Worm (Caenorhabditis elegans): Measurements from ENCODE around the gene lmd-3.

Gene lmd-3

DNA sequence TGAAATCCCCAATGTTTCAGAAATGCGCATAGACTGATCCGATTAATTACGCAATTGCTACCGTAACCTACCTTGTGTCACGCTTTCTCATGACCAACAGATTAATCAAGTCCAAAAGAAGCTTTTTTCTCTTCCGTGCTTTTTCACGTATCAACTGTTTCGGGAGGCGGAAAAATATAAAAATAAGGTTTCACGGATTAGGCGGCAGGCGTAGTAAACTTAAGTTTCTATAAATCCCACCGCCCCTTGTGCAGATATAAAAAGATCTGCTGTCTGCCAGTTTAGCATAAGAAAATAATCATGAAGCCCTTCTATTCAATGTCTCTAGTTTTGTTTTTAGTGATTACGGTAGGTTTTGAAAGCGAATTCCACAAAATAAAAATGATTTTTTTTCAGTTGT is 57.5 kb downstream of the lmd-3 start, which contains the start of gene gcy-7:
TSS of gene gcy-7 (plus strand) at position 301 of the 400 bp plus-strand sequence.
- TF ChIP-seq hlh-6 (tag; optimal IDR thresholded peaks at IDR 0.05) (no peak), hlh-30 (tag; optimal IDR thresholded peaks at IDR 0.05; ENCODE audit: insufficient read depth) (no peak), C38D4.7 (GFP tag; optimal IDR thresholded peaks at IDR 0.05) (no peak), nfya-1 (tag; optimal IDR thresholded peaks at IDR 0.05) (no peak), unc-55 (GFP tag; optimal IDR thresholded peaks at IDR 0.05) (no peak), ceh-22 (tag; optimal IDR thresholded peaks at IDR 0.05) (no peak), ceh-2 (tag; optimal IDR thresholded peaks at IDR 0.05) (no peak), ceh-18 (tag; optimal IDR thresholded peaks at IDR 0.05) (no peak), ahr-1 (tag; optimal IDR thresholded peaks at IDR 0.05) (no peak), C08G9.2 (tag; optimal IDR thresholded peaks at IDR 0.05) (no peak), madf-2 (tag; optimal IDR thresholded peaks at IDR 0.05) (no peak), che-1 (tag; optimal IDR thresholded peaks at IDR 0.05) (no peak), dve-1 (tag; optimal IDR thresholded peaks at IDR 0.05) (no peak), odd-2 (tag; optimal IDR thresholded peaks at IDR 0.05) (no peak), syd-9 (tag; optimal IDR thresholded peaks at IDR 0.05) (no peak), ttx-3 (tag; optimal IDR thresholded peaks at IDR 0.05) (no peak)

DNA sequence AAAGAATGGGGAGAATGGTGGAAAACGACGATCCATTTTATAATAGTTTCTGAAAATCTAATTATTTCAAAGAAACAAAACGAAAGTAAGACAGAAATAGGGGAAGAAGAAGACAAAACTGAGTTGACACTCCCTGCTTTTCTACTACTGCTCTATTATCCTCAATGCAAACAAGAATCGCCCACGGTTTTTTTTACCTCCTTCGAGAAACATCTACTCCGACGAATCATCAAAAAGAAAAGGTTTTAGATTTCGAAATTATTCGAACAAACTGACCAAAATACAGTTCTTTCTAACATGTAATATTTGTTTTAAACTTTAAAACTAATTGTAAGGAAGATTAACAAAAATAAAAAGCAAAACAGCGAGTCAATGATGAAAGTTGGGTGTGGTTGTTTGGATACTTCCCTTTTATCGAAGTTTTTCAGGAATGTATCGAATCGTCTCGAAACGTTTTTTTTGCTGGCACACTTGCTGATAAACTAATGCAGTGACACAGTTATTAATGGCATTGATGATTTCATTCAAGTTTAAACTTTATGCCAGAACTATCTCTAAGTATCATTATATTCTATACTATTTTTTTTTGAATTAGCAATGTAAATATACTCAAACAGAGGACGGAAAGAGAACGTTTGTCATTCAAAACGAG is 58.6 kb downstream of the lmd-3 start, which contains the start of gene hsp-17:
TSS of gene hsp-17 (minus strand) at position 51 of the 652 bp plus-strand sequence.
- TF ChIP-seq fkh-6 (tag; optimal IDR thresholded peaks at IDR 0.05) (no peak), elt-2 (tag; optimal IDR thresholded peaks at IDR 0.05) (no peak), che-1 (tag; optimal IDR thresholded peaks at IDR 0.05) (no peak)

DNA sequence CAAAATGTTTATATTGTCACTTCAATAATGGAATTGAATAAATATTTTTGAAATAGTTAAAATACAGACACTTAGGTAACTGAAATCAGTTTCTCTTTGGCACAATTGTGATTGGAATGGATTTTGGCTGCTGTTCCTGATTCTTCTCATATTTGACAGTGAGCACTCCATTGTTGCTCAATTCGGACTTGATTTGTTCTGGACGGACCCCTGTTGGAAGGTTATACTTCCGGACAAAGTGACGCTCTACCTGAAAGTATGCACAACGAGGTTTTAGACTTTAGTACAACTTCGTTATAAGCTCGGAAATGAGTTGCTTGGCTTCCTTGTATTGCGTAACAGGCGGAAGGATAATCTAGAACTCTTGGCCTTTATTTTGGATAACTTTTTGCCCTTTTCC is 59.8 kb downstream of the lmd-3 start:
- TF ChIP-seq T23F11.4 (GFP tag; optimal IDR thresholded peaks at IDR 0.05) (no peak), hlh-8 (tag; optimal IDR thresholded peaks at IDR 0.05) (no peak), hlh-6 (tag; optimal IDR thresholded peaks at IDR 0.05) (no peak), pha-4 (tag; optimal IDR thresholded peaks at IDR 0.05) (no peak), ttx-3 (tag; optimal IDR thresholded peaks at IDR 0.05) (no peak), pax-1 (tag; optimal IDR thresholded peaks at IDR 0.05) (no peak), sdc-2 (tag; optimal IDR thresholded peaks at IDR 0.05) (no peak), pha-2 (tag; optimal IDR thresholded peaks at IDR 0.05) (no peak), rnt-1 (tag; optimal IDR thresholded peaks at IDR 0.05) (no peak), ama-1 (optimal IDR thresholded peaks at IDR 0.05) (no peak), ceh-30 (tag; optimal IDR thresholded peaks at IDR 0.05) (no peak), mec-3 (tag; optimal IDR thresholded peaks at IDR 0.05; ENCODE audit: borderline replicate concordance) (no peak), sox-2 (GFP tag; IDR thresholded peaks at IDR 0.05) (no peak), nhr-11 (tag; optimal IDR thresholded peaks at IDR 0.05) (no peak), unc-55 (GFP tag; optimal IDR thresholded peaks at IDR 0.05) (no peak), C38D4.7 (GFP tag; optimal IDR thresholded peaks at IDR 0.05) (no peak), pat-9 (tag; optimal IDR thresholded peaks at IDR 0.05) (no peak), K09A11.1 (tag; optimal IDR thresholded peaks at IDR 0.05; ENCODE audit: insufficient read depth) (no peak)

DNA sequence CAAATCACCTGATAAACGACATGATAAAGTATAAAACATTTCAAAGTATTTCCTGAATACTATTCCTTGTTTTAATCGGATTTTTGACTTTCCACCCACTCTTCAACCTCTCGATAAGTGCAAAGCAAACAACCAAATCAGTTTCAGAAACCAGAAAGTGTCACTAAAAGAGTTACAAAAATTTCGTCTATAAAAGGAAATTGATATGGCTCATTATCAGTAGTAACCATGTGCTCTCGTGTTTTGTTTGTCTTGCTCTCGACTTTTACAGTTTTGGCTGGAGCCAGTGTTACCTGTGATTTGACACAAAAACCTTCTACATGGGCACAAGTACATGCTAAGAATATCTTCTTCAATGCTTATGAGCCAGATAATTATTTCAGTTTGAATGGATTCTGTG is 60.9 kb downstream of the lmd-3 start, which contains the start of gene F52E1.14:
TSS of gene F52E1.14 (plus strand) at position 207 of the 400 bp plus-strand sequence.
- TF ChIP-seq elt-2 (tag; optimal IDR thresholded peaks at IDR 0.05) (peak; percentile 29), pha-4 (tag; optimal IDR thresholded peaks at IDR 0.05) (no peak)

DNA sequence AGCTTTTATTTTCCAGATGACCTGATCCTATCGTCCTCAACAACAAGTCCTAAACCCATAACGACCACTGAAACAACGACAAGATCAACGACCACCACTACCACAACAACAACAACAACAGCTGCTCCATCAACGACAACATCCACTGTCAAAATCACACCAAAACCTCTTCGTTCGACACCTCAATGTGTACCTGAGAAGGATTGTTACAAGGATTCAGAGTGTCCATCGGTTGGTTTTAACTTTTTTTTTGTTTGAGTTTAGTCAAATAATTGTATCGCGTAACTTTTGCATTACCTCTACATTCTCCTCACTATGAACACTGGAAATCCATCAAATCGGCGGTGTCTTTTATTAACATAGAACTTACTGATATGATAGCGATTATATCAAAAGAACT is 64.5 kb downstream of the lmd-3 start:
- TF ChIP-seq eyg-1 (tag; optimal IDR thresholded peaks at IDR 0.05) = no peak

Measured in whole organism, late embryonic.